Worm (Caenorhabditis elegans): ENCODE measurements around the gene T03D8.6.

T03D8.6 gene

DNA sequence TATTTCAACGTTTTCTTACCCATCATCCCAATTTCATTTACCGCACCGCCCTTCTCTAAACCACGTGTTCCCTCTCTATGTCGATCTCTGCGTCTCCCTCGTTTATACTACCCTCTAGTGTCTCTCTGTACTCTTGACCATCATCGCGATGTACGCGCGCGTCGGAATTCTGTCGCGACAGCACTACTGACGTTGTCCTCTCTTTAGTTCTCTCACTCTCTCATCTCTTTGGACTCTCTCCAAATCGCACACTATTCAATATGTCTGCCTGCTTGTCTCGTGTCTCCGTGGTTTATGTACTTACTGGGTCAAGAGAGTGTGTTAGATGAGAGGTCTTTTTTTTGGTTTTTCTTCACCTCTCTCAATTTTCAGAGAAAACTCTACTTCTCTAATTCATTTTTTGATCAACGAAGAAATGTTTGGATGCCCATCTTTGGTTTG lies 41.9 kb downstream of the T03D8.6 start (continued):
- no peak for TF ChIP-seq ZK546.5 (tag; optimal IDR thresholded peaks at IDR 0.05)
- TF ChIP-seq ama-1 (optimal IDR thresholded peaks at IDR 0.05): peak; percentile 87

- TF ChIP-seq fkh-2 (tag; optimal IDR thresholded peaks at IDR 0.05) (no peak), lin-15B (tag; optimal IDR thresholded peaks at IDR 0.05) (peak; percentile 26), hmg-11 (tag; optimal IDR thresholded peaks at IDR 0.05) (peak; percentile 37), pqm-1 (tag; optimal IDR thresholded peaks at IDR 0.05) (peak; percentile 7), nfya-1 (tag; optimal IDR thresholded peaks at IDR 0.05; ENCODE audit: insufficient read depth) (peak; percentile 75), ama-1 (optimal IDR thresholded peaks at IDR 0.05) (peak; percentile 92), nhr-76 (tag; optimal IDR thresholded peaks at IDR 0.05) (no peak), elt-1 (tag; optimal IDR thresholded peaks at IDR 0.05) (peak; percentile 1), aly-2 (tag; optimal IDR thresholded peaks at IDR 0.05) (no peak), jun-1 (tag; optimal IDR thresholded peaks at IDR 0.05) (peak; percentile 80), nhr-11 (tag; optimal IDR thresholded peaks at IDR 0.05) (no peak), snpc-4 (tag; optimal IDR thresholded peaks at IDR 0.05) (peak; percentile 59), ceh-28 (tag; optimal IDR thresholded peaks at IDR 0.05) (peak; percentile 17), elt-2 (tag; optimal IDR thresholded peaks at IDR 0.05) (peak; percentile 46), nhr-12 (tag; optimal IDR thresholded peaks at IDR 0.05) (no peak), mdl-1 (tag; optimal IDR thresholded peaks at IDR 0.05) (peak; percentile 15), egl-5 (tag; optimal IDR thresholded peaks at IDR 0.05) (no peak), sea-2 (GFP tag; optimal IDR thresholded peaks at IDR 0.05) (no peak), egl-27 (tag; optimal IDR thresholded peaks at IDR 0.05) (no peak), eor-1 (tag; optimal IDR thresholded peaks at IDR 0.05) (no peak), ztf-4 (tag; optimal IDR thresholded peaks at IDR 0.05) (no peak), elt-3 (tag; optimal IDR thresholded peaks at IDR 0.05) (no peak), nhr-67 (tag; optimal IDR thresholded peaks at IDR 0.05) (no peak), nhr-28 (tag; optimal IDR thresholded peaks at IDR 0.05) (no peak), lin-39 (tag; optimal IDR thresholded peaks at IDR 0.05) (peak; percentile 71)
Observed at ce11 chrV:20776761-20777160, 43.4 kb downstream of the T03D8.6 start.

DNA sequence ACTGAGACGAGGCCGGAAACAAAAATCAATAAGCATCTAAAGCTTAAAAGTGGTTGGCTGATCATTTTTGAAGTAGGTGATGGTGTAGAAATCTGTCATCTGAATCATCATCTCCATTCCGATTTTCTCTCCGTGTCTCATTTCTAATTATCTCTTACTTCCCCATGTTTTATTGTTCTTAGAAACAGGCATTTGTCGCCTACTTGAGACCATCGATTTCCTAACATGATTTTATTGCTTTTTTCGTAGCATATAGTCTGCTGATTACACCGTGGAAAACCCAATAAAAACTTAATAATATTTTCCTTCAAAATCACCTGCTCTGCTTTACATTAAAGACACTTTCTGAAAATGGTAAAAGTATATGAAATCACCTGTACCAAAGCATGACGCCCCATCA lies 44.9 kb downstream of the T03D8.6 start, which contains the start of gene F38A6.4:
Gene F38A6.4, minus strand, starts transcription at position 101 of the 400 bp plus-strand sequence.
- TF ChIP-seq nhr-25 (tag; optimal IDR thresholded peaks at IDR 0.05): peak; percentile 14
- no peak for TF ChIP-seq ceh-9 (tag; optimal IDR thresholded peaks at IDR 0.05)
- no peak for TF ChIP-seq zag-1 (tag; optimal IDR thresholded peaks at IDR 0.05)

- peak; percentile 2 for TF ChIP-seq ceh-28 (tag; optimal IDR thresholded peaks at IDR 0.05)
- no peak for TF ChIP-seq lin-39 (tag; optimal IDR thresholded peaks at IDR 0.05)
Observed at ce11 chrV:20773647-20774046, 46.5 kb downstream of the T03D8.6 start, which contains the start of gene F38A6.5. F38A6.5 (minus strand) TSS chrV:20773747.

ce11 chrV:20771702-20772101 lies 48.4 kb downstream of the T03D8.6 start:
- TF ChIP-seq nhr-11 (tag; optimal IDR thresholded peaks at IDR 0.05) (no peak), lsy-12 (tag; optimal IDR thresholded peaks at IDR 0.05) (no peak), zag-1 (tag; optimal IDR thresholded peaks at IDR 0.05) (no peak), pqm-1 (tag; optimal IDR thresholded peaks at IDR 0.05) (no peak), skn-1 (tag; optimal IDR thresholded peaks at IDR 0.05) (no peak), ZK546.5 (tag; optimal IDR thresholded peaks at IDR 0.05) (no peak), elt-1 (tag; optimal IDR thresholded peaks at IDR 0.05) (no peak), nhr-23 (tag; optimal IDR thresholded peaks at IDR 0.05) (peak; percentile 2), lin-15B (tag; optimal IDR thresholded peaks at IDR 0.05) (no peak), unc-62 (GFP tag; optimal IDR thresholded peaks at IDR 0.05) (peak; percentile 24), nhr-25 (tag; optimal IDR thresholded peaks at IDR 0.05) (no peak)

DNA sequence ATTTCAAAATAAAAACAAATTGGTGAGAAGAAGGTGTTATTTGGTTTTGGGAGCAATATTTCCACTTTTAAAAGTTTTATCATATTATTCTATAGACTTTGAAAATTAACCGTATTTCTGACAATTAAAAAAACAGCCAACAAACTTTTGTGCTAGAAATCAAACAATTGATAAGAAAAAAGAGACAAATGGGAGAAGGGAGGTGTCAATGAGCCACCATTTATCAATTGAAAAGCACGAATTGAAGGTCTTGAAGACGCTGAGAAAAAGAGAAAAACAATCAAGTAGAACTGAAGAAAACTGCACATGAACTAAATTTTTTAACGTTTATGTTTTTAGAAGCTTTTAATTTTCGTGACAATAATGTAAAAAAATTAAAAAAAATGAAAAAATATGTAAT lies 49.3 kb downstream of the T03D8.6 start:
- TF ChIP-seq nhr-23 (tag; optimal IDR thresholded peaks at IDR 0.05): no peak
- peak; percentile 71 for TF ChIP-seq elt-2 (tag; optimal IDR thresholded peaks at IDR 0.05)
- peak; percentile 37 for TF ChIP-seq pqm-1 (tag; optimal IDR thresholded peaks at IDR 0.05)
